Worm (Caenorhabditis elegans): Measurements from ENCODE around the gene F53B2.8.

- no peak for TF ChIP-seq ztf-29 (GFP tag; IDR thresholded peaks at IDR 0.05)
- TF ChIP-seq flt-1 (GFP tag; IDR thresholded peaks at IDR 0.05): no peak
- no peak for TF ChIP-seq klf-2 (GFP tag; conservative IDR thresholded peaks at IDR 0.05)
Measured at ce11 chrIV:12570546-12570945, 43.4 kb upstream of the F53B2.8 start.

Data from whole organism, midembryonic.